Worm (Caenorhabditis elegans) whole organism, young adult: ENCODE results near the gene har-1.

Source experiments
- D2030.7 ChIP-seq: fragments of 200-800 bp; sonication (Bioruptor generic); IDR thresholded peaks from 2 replicates; pipeline ENCODE4 v1.3.6; 2022; ENCODE audit warnings: missing genetic modification reagents, missing genetic modification characterization, missing compliant biosample characterization
- F10E7.11 ChIP-seq: sonication (generic microtip); optimal IDR thresholded peaks from 2 replicates; lab custom pipeline; 2017; ENCODE audit warnings: mild to moderate bottlenecking, missing genetic modification characterization, moderate library complexity, missing compliant biosample characterization
- F22D6.2 ChIP-seq: sonication (generic microtip); optimal IDR thresholded peaks from 2 replicates; lab custom pipeline; 2016; ENCODE audit warnings: mild to moderate bottlenecking, missing genetic modification characterization, missing compliant biosample characterization
- F23B12.7 ChIP-seq: sonication (generic microtip); optimal IDR thresholded peaks from 2 replicates; lab custom pipeline; 2017; ENCODE audit warnings: missing genetic modification characterization, mild to moderate bottlenecking, missing compliant biosample characterization, antibody characterized with exemption, moderate library complexity; ENCODE audit not compliant: insufficient read depth
- F37B4.10 ChIP-seq: fragments of 200-800 bp; sonication (Bioruptor generic); IDR thresholded peaks from 2 replicates; pipeline ENCODE4 v1.3.6; 2022; ENCODE audit warnings: missing genetic modification characterization, missing compliant biosample characterization
- F55B11.4 ChIP-seq: sonication (generic microtip); optimal IDR thresholded peaks from 2 replicates; lab custom pipeline; 2016; ENCODE audit warnings: missing compliant biosample characterization, missing genetic modification characterization, borderline replicate concordance; ENCODE audit not compliant: insufficient read depth
- F57C9.4 ChIP-seq: sonication (generic microtip); optimal IDR thresholded peaks from 2 replicates; lab custom pipeline; 2017; ENCODE audit warnings: mild to moderate bottlenecking, missing genetic modification characterization, missing compliant biosample characterization
- K12H6.12 ChIP-seq: fragments of 200-800 bp; sonication (Bioruptor generic); optimal IDR thresholded peaks from 2 replicates; lab custom pipeline; 2018; ENCODE audit warnings: mild to moderate bottlenecking, missing genetic modification characterization, missing compliant biosample characterization
- T07F8.4 ChIP-seq: sonication (generic microtip); optimal IDR thresholded peaks from 2 replicates; lab custom pipeline; 2016; ENCODE audit warnings: mild to moderate bottlenecking, missing genetic modification characterization, moderate library complexity, missing compliant biosample characterization
- T26A5.8 ChIP-seq: sonication (generic microtip); optimal IDR thresholded peaks from 2 replicates; lab custom pipeline; 2016; ENCODE audit warnings: missing genetic modification characterization, missing compliant biosample characterization
- Y53G8AR.9 ChIP-seq: fragments of 200-800 bp; sonication (Bioruptor generic); conservative IDR thresholded peaks from 2 replicates; pipeline ENCODE4 v1.3.6; 2022; ENCODE audit warnings: missing genetic modification reagents, missing genetic modification characterization, missing compliant biosample characterization
- Y79H2A.3 ChIP-seq: fragments of 200-800 bp; sonication (Bioruptor generic); conservative IDR thresholded peaks from 2 replicates; pipeline ENCODE4 v1.3.6; 2022; ENCODE audit warnings: missing genetic modification reagents, missing genetic modification characterization, missing compliant biosample characterization
- ama-1 ChIP-seq, 3 experiments: fragments of 150-350 bp in 1 of 3; sonication (generic microtip) in 2 of 3; optimal IDR thresholded peaks; 2 replicates each; lab custom pipeline; 2014 to 2018; ENCODE audit warnings: missing biosample characterization in 2 of 3, missing genetic modification characterization in 2 of 3, missing genetic modification reagents in 2 of 3
- athp-1 ChIP-seq: sonication (generic microtip); optimal IDR thresholded peaks from 2 replicates; lab custom pipeline; 2017; ENCODE audit warnings: mild to moderate bottlenecking, missing genetic modification characterization, missing compliant biosample characterization
- attf-3 ChIP-seq: fragments of 200-800 bp; sonication (Bioruptor generic); conservative IDR thresholded peaks from 2 replicates; pipeline ENCODE4 v1.3.6; 2022; ENCODE audit warnings: missing genetic modification reagents, missing genetic modification characterization, missing compliant biosample characterization
- attf-6 ChIP-seq: fragments of 200-800 bp; sonication (Bioruptor generic); IDR thresholded peaks from 2 replicates; pipeline ENCODE4 v1.3.6; 2022; ENCODE audit warnings: missing genetic modification reagents, missing genetic modification characterization, missing compliant biosample characterization
- bed-2 ChIP-seq: fragments of 200-800 bp; sonication (Bioruptor generic); IDR thresholded peaks from 2 replicates; pipeline ENCODE4 v1.3.6; 2022; ENCODE audit warnings: missing genetic modification reagents, missing genetic modification characterization, missing compliant biosample characterization
- cebp-2 ChIP-seq: fragments of 200-800 bp; sonication (Bioruptor generic); IDR thresholded peaks from 2 replicates; pipeline ENCODE4 v1.3.6; 2022; ENCODE audit warnings: missing genetic modification characterization, missing compliant biosample characterization
- ceh-58 ChIP-seq: fragments of 200-800 bp; sonication (Bioruptor generic); IDR thresholded peaks from 2 replicates; pipeline ENCODE4 v1.3.6; 2022; ENCODE audit warnings: missing genetic modification characterization, missing compliant biosample characterization
- ceh-91 ChIP-seq: fragments of 200-800 bp; sonication (Bioruptor generic); IDR thresholded peaks from 2 replicates; pipeline ENCODE4 v1.3.6; 2022; ENCODE audit warnings: missing genetic modification reagents, missing genetic modification characterization, missing compliant biosample characterization
- dox-1 ChIP-seq: fragments of 200-800 bp; sonication (Bioruptor generic); IDR thresholded peaks from 2 replicates; pipeline ENCODE4 v1.3.6; 2022; ENCODE audit warnings: missing genetic modification reagents, missing genetic modification characterization, missing compliant biosample characterization
- dpff-1 ChIP-seq: sonication (generic microtip); optimal IDR thresholded peaks from 2 replicates; lab custom pipeline; 2017; ENCODE audit warnings: mild to moderate bottlenecking, missing genetic modification characterization, missing compliant biosample characterization
- dpl-1 ChIP-seq: fragments of 150-350 bp; optimal IDR thresholded peaks from 2 replicates; lab custom pipeline; 2014; ENCODE audit warnings: missing biosample characterization, missing genetic modification reagents, missing genetic modification characterization
- egl-18 ChIP-seq: fragments of 200-800 bp; sonication (Bioruptor generic); IDR thresholded peaks from 2 replicates; pipeline ENCODE4 v1.3.6; 2022; ENCODE audit warnings: missing genetic modification reagents, missing genetic modification characterization, missing compliant biosample characterization
- egrh-3 ChIP-seq: fragments of 200-800 bp; sonication (Bioruptor generic); IDR thresholded peaks from 2 replicates; pipeline ENCODE4 v1.3.6; 2022; ENCODE audit warnings: missing genetic modification reagents, missing genetic modification characterization, missing compliant biosample characterization
- ets-4 ChIP-seq: fragments of 200-800 bp; sonication (Bioruptor generic); optimal IDR thresholded peaks from 2 replicates; lab custom pipeline; 2018; ENCODE audit warnings: mild to moderate bottlenecking, missing genetic modification characterization, missing compliant biosample characterization
- hlh-12 ChIP-seq: sonication (generic microtip); optimal IDR thresholded peaks from 2 replicates; lab custom pipeline; 2016; ENCODE audit warnings: missing genetic modification characterization, missing compliant biosample characterization
- hmg-20 ChIP-seq: fragments of 200-800 bp; sonication (Bioruptor generic); IDR thresholded peaks from 2 replicates; pipeline ENCODE4 v1.3.6; 2022; ENCODE audit warnings: missing genetic modification reagents, missing genetic modification characterization, missing compliant biosample characterization
- hrde-1 ChIP-seq: sonication (generic microtip); optimal IDR thresholded peaks from 2 replicates; lab custom pipeline; 2016; ENCODE audit warnings: missing genetic modification characterization, mild to moderate bottlenecking, missing compliant biosample characterization, moderate library complexity, missing genotype, missing genetic modification reagents, borderline replicate concordance
- lin-26 ChIP-seq: fragments of 200-800 bp; sonication (Bioruptor generic); IDR thresholded peaks from 2 replicates; pipeline ENCODE4 v1.3.6; 2022; ENCODE audit warnings: missing genetic modification reagents, missing genetic modification characterization, missing compliant biosample characterization
- lin-54 ChIP-seq: fragments of 200-800 bp; sonication (Bioruptor generic); optimal IDR thresholded peaks from 2 replicates; lab custom pipeline; 2018; ENCODE audit warnings: mild to moderate bottlenecking, missing genetic modification characterization, missing compliant biosample characterization
- lir-1 ChIP-seq: fragments of 200-800 bp; sonication (Bioruptor generic); conservative IDR thresholded peaks from 2 replicates; pipeline ENCODE4 v1.3.6; 2022; ENCODE audit warnings: missing genetic modification reagents, missing genetic modification characterization, missing compliant biosample characterization
- madf-10 ChIP-seq: sonication (generic microtip); optimal IDR thresholded peaks from 2 replicates; lab custom pipeline; 2016; ENCODE audit warnings: mild to moderate bottlenecking, missing genetic modification characterization, missing compliant biosample characterization
- madf-3 ChIP-seq: fragments of 200-800 bp; sonication (Bioruptor generic); IDR thresholded peaks from 2 replicates; pipeline ENCODE4 v1.3.6; 2022; ENCODE audit warnings: missing genetic modification reagents, missing genetic modification characterization, missing compliant biosample characterization
- madf-8 ChIP-seq: fragments of 200-800 bp; sonication (Bioruptor generic); conservative IDR thresholded peaks from 2 replicates; pipeline ENCODE4 v1.3.6; 2022; ENCODE audit warnings: missing genetic modification reagents, missing genetic modification characterization, missing compliant biosample characterization
- nfya-1 ChIP-seq: sonication (generic microtip); optimal IDR thresholded peaks from 2 replicates; lab custom pipeline; 2017; ENCODE audit warnings: antibody characterized with exemption, missing compliant biosample characterization, missing genetic modification characterization, borderline replicate concordance; ENCODE audit not compliant: insufficient read depth
- nhr-80 ChIP-seq: sonication (generic microtip); optimal IDR thresholded peaks from 2 replicates; lab custom pipeline; 2016; ENCODE audit warnings: missing genetic modification characterization, missing compliant biosample characterization
- rpc-1 ChIP-seq, 2 experiments: fragments of 150-350 bp in 1 of 2; sonication (generic microtip) in 1 of 2; optimal IDR thresholded peaks; 2 replicates each; lab custom pipeline; 2014 to 2018; ENCODE audit warnings: missing biosample characterization in 1 of 2, missing genetic modification characterization in 1 of 2, missing genetic modification reagents in 1 of 2, missing genotype in 1 of 2
- snpc-1.3 ChIP-seq: sonication (generic microtip); optimal IDR thresholded peaks from 2 replicates; lab custom pipeline; 2017; ENCODE audit warnings: missing genetic modification characterization, mild to moderate bottlenecking, missing compliant biosample characterization, antibody characterized with exemption, moderate library complexity, missing genotype, missing genetic modification reagents; ENCODE audit not compliant: insufficient read depth
- snpc-4 ChIP-seq, 5 experiments: fragments of 150-350 bp in 1 of 5; sonication (generic microtip) in 4 of 5; optimal IDR thresholded peaks; 2 replicates each; lab custom pipeline; 2014 to 2018; ENCODE audit warnings: missing genetic modification characterization in 5 of 5, missing biosample characterization in 3 of 5, antibody characterized with exemption in 2 of 5, mild to moderate bottlenecking in 2 of 5, missing compliant biosample characterization in 2 of 5, missing genotype in 2 of 5, moderate library complexity in 2 of 5, missing genetic modification reagents in 1 of 5
- tbx-9 ChIP-seq: sonication (generic microtip); optimal IDR thresholded peaks from 2 replicates; lab custom pipeline; 2016; ENCODE audit warnings: borderline replicate concordance, missing genetic modification characterization, inconsistent platforms, missing compliant biosample characterization
- unc-130 ChIP-seq: sonication (generic microtip); optimal IDR thresholded peaks from 2 replicates; lab custom pipeline; 2016; ENCODE audit warnings: missing genetic modification reagents, missing genetic modification characterization, missing compliant biosample characterization
- zfh-2 ChIP-seq: fragments of 200-800 bp; sonication (Bioruptor generic); conservative IDR thresholded peaks from 2 replicates; pipeline ENCODE4 v1.3.6; 2022; ENCODE audit warnings: missing genetic modification reagents, missing genetic modification characterization, missing compliant biosample characterization
- zim-3 ChIP-seq: sonication (generic microtip); optimal IDR thresholded peaks from 2 replicates; lab custom pipeline; 2017; ENCODE audit warnings: mild to moderate bottlenecking, missing genetic modification characterization, moderate library complexity, missing compliant biosample characterization
- ztf-25 ChIP-seq: fragments of 200-800 bp; sonication (Bioruptor generic); IDR thresholded peaks from 2 replicates; pipeline ENCODE4 v1.3.6; 2022; ENCODE audit warnings: missing genetic modification reagents, missing genetic modification characterization, missing compliant biosample characterization
- ztf-28 ChIP-seq: fragments of 200-800 bp; sonication (Bioruptor generic); IDR thresholded peaks from 2 replicates; pipeline ENCODE4 v1.3.6; 2022; ENCODE audit warnings: missing genetic modification reagents, missing genetic modification characterization, missing compliant biosample characterization

The har-1 gene

ce11 chrIII:4195306-4196008 is 43.6 kb downstream of the har-1 start (continued):
- no peak for TF ChIP-seq ztf-28
- TF ChIP-seq K12H6.12 (tag; lab: Kevin White, UChicago): peak; percentile 39
- TF ChIP-seq F23B12.7 (tag; lab: Kevin White, UChicago): no peak
- no peak for TF ChIP-seq ceh-91
- TF ChIP-seq nhr-80 (tag; lab: Kevin White, UChicago): peak; percentile 6
- TF ChIP-seq athp-1 (tag; lab: Kevin White, UChicago): peak; percentile 68
- TF ChIP-seq bed-2 (GFP tag; lab: Robert Waterston, UW): no peak
- peak; percentile 74 for TF ChIP-seq zim-3 (tag; lab: Kevin White, UChicago)
- TF ChIP-seq T26A5.8: no peak
- 0 out of 2 replicates have a peak, but pooled peaks have one; percentile 9 for TF ChIP-seq attf-6 (GFP tag; lab: Robert Waterston, UW)
- TF ChIP-seq cebp-2 (GFP tag; lab: Robert Waterston, UW): no peak
- TF ChIP-seq snpc-4 (GFP tag; optimal IDR thresholded peaks at IDR 0.05; lab: Kevin White, UChicago): no peak
- TF ChIP-seq snpc-4 (tag; optimal IDR thresholded peaks at IDR 0.05; lab: Kevin White, UChicago): peak in 2 of 4 experiments; percentile 42 to 47
- TF ChIP-seq madf-3 (GFP tag; lab: Robert Waterston, UW): peak; percentile 56; the same call in 1 of the 2 replicates
- no peak for TF ChIP-seq hrde-1 (tag; lab: Kevin White, UChicago)
- TF ChIP-seq dox-1: peak; percentile 46
- TF ChIP-seq ztf-25: no peak
- peak; percentile 96 for TF ChIP-seq dpff-1
- TF ChIP-seq Y79H2A.3 (GFP tag; lab: Robert Waterston, UW): no peak
- TF ChIP-seq rpc-1 (optimal IDR thresholded peaks at IDR 0.05; lab: Kevin White, UChicago): no peak
- no peak for TF ChIP-seq rpc-1 (tag; optimal IDR thresholded peaks at IDR 0.05; lab: Kevin White, UChicago)
- no peak for TF ChIP-seq nfya-1 (tag; lab: Kevin White, UChicago)
- no peak for TF ChIP-seq tbx-9 (tag; lab: Kevin White, UChicago)
- TF ChIP-seq lin-54: peak; percentile 54
- no peak for TF ChIP-seq hlh-12 (tag; lab: Kevin White, UChicago)
- TF ChIP-seq F10E7.11 (tag; lab: Kevin White, UChicago): peak; percentile 63
- peak; percentile 62 for TF ChIP-seq F57C9.4 (tag; lab: Kevin White, UChicago)
- TF ChIP-seq Y53G8AR.9 (GFP tag; lab: Robert Waterston, UW): peak; percentile 94
- TF ChIP-seq egl-18 (GFP tag; lab: Robert Waterston, UW): no peak
- TF ChIP-seq T07F8.4: no peak
- TF ChIP-seq lir-1 (GFP tag; lab: Robert Waterston, UW): no peak
- TF ChIP-seq ets-4: peak; percentile 11
- TF ChIP-seq lin-26 (GFP tag; lab: Robert Waterston, UW): peak; percentile 41; the same call in 1 of the 2 replicates
- TF ChIP-seq egrh-3 (GFP tag; lab: Robert Waterston, UW): no peak
- peak; percentile 96 for TF ChIP-seq ama-1 (optimal IDR thresholded peaks at IDR 0.05; lab: Kevin White, UChicago)
- peak in 1 of 2 experiments; percentile 68 for TF ChIP-seq ama-1 (GFP tag; optimal IDR thresholded peaks at IDR 0.05; lab: Kevin White, UChicago)
- no peak for TF ChIP-seq unc-130
- no peak for TF ChIP-seq F55B11.4 (tag; lab: Kevin White, UChicago)
- TF ChIP-seq dpl-1 (GFP tag; lab: Kevin White, UChicago): no peak
- no peak for TF ChIP-seq F37B4.10
- TF ChIP-seq D2030.7 (GFP tag; lab: Robert Waterston, UW): 0 out of 2 replicates have a peak, but pooled peaks have one; percentile 24
- TF ChIP-seq madf-10 (tag; lab: Kevin White, UChicago): peak; percentile 33
- no peak for TF ChIP-seq madf-8
- peak; percentile 81 for TF ChIP-seq hmg-20
- no peak for TF ChIP-seq ceh-58 (GFP tag; lab: Robert Waterston, UW)
- TF ChIP-seq zfh-2 (GFP tag; lab: Robert Waterston, UW): no peak
- no peak for TF ChIP-seq F22D6.2 (tag; lab: Kevin White, UChicago)
- TF ChIP-seq attf-3 (GFP tag; lab: Robert Waterston, UW): no peak
- TF ChIP-seq snpc-1.3 (tag; lab: Kevin White, UChicago): peak; percentile 41
